Fruit fly (Drosophila melanogaster): ENCODE results near the gene CG14965.

CG14965 gene

dm6 chr3L:3192333-3192894 lies at the start of gene CG14965:
Gene CG14965, minus strand, starts transcription at chr3L:3192491.
- TF ChIP-seq CG8478 (optimal IDR thresholded peaks at IDR 0.05) (no peak), CTCF (optimal IDR thresholded peaks at IDR 0.05) (no peak)

dm6 chr3L:3241368-3241640 lies 49.0 kb upstream of the CG14965 start:
- TF ChIP-seq CG8478 (optimal IDR thresholded peaks at IDR 0.05) (no peak), CTCF (optimal IDR thresholded peaks at IDR 0.05) (no peak)

- TF ChIP-seq CG8478 (optimal IDR thresholded peaks at IDR 0.05) (no peak), CTCF (optimal IDR thresholded peaks at IDR 0.05) (no peak)
Observed at dm6 chr3L:3240597-3241367, 48.5 kb upstream of the CG14965 start.

DNA sequence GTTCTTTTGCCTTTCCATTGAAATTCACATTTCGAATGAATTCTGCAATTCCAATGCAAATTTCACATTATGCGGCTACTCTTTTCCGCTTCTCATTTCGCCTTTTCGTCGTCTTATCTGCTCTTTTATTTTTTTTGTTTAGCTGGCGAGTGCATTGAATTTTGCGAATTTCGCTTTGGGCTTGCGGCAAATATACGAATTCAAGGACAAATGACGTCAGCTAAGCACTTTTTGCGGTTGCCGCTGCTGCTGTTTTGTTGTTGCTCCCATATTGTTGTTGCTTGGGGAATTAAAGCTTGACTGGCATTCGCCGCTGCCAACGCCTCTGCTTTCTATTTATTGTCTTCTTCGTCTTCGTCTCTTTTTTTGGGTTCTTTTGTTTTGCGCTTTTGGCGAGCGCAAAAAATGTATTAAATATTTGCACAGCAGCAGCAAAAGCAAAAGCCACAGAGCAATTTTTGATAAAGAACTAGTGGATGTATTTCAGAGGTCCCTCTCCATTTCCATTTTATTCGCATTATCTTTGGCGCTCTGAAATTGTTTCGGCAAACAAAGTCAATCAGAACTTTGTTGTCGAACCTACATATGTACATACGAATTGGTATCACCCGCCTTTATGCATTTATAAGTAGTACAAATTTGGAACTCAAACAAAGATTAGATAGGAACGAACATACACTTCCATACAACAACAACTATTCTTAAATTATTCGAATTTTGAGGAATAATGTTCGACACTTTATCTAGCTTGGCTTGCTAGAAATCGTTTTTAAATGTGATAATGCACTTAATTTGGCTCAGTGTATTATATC lies 47.7 kb upstream of the CG14965 start:
- no peak for TF ChIP-seq CTCF (optimal IDR thresholded peaks at IDR 0.05)
- TF ChIP-seq CG8478 (optimal IDR thresholded peaks at IDR 0.05): no peak

- TF ChIP-seq CG8478 (optimal IDR thresholded peaks at IDR 0.05) (no peak), CTCF (optimal IDR thresholded peaks at IDR 0.05) (peak; percentile 40 to 65)
Observed at dm6 chr3L:3239033-3239752, 46.9 kb upstream of the CG14965 start, which contains the start of gene CG17746. Gene CG17746, minus strand, starts transcription at chr3L:3239578.

DNA sequence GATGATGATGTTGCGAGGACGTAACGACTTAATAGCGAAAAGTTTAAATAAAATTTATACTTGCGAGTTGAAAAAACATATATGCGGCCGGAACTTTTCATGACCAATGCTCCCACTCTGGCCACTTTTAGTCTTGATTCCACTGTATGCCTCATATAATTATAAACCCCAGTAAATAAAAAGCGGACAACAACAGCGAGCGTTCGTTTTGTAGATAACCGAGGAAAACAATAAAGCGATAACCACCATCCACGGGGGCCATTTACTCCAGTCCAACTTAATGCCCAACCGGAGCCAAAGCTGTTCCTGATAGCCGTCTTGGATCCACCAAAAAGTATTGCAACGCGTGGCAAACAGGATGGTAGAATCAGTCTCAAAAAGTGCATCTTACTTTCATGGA lies 44.0 kb upstream of the CG14965 start:
- TF ChIP-seq CG8478 (optimal IDR thresholded peaks at IDR 0.05): no peak
- no peak for TF ChIP-seq CTCF (optimal IDR thresholded peaks at IDR 0.05)

DNA sequence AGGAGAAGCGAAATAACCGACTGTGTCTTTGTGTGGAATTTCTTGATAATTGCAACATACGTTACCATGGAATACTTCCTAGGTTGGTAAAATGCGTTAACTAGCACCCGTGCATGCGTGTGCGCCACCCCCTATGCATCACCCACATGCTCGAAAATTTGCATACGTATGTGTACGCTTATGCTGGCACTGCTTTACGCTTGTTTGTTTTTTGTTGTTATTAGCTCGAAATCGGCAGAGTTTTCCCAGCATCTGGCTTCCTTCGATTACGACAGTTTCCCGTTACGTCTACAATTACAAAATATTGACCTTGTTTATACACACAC lies 34.1 kb upstream of the CG14965 start:
- TF ChIP-seq CG8478 (optimal IDR thresholded peaks at IDR 0.05) (no peak), CTCF (optimal IDR thresholded peaks at IDR 0.05) (no peak)

DNA sequence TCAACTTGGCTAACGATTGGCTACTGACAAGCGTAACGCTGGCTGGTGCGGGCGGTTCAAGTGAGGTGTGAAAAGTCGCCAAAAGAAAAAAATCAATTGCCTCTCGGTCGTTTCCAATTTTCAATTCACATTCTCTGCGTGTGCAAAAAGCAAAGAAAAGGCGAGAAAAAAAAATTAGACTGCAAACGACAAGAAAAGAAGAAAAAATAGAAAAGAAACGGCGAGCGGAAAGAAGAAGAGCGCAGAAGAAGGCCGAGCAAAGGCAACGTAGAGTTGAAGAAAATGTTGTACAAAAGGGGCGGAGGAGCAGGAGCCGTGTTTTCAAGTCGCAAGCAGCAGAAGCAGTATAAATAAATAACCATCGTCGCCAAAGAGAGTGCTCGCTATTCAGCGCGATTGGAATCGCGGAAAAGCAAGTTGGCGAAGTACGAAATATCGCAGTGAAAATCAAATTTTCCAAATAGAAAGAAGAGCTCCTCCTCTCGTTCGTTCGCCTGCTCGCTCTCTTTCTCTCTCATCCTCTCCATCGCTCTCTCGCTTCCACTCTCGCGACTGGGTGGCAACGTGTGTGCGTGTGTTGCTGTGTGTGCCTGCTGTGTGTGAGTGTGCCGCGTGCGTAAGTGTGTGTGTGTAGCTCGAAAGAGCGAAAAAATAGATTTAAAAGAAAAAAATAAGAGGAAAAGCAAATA lies 33.6 kb upstream of the CG14965 start:
- TF ChIP-seq CTCF (optimal IDR thresholded peaks at IDR 0.05): no peak

DNA sequence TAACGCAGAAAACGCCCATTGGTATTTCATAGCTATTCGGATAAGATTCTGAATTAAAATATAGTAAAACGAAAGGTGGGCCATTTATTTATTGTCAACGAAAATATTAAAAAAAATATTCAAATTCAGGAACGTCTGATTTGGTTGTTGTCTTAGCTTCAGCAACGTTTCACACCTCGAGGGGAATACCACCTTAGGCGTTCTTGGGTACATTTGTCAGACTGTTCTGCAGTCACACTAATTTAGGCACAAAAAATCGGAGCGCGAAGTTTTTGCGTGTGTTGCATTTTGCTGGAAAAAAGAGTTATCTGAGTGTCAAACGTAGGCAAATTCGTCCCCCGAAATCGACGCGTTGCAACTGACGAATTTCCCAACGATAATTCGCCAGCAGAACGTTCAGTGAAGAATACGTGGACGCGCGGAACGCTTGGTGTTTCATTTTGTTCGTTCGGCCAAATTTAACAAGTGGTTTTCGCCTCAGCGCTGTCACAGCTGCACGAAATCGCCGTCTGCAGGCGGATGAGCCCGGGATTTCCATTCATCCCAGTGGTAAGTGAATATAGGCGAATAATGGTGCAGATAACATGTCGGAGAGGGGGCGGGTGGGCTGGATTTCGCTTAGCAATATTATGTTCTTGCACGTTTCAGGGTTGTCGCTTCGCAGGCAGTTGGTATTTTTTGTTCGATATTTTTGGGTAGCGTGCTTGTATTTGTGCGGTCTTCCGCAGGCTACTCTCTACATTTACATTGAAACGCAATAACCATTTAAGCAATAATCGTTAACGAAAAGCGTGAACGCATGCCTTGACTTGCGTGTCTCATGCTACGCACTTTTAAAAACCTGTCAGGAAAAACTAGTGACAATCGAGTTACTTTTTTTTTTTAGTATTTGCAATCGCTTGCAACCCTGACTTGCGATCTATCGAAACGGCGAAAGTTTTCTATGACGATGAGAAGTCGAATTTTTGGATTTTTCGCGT lies 32.7 kb upstream of the CG14965 start, which contains the start of gene Larp4B:
Larp4B (plus strand) TSS at position 99 of the 980 bp plus-strand sequence.
- TF ChIP-seq CTCF (optimal IDR thresholded peaks at IDR 0.05) (peak in 1 of 2 experiments; percentile 61), CG8478 (optimal IDR thresholded peaks at IDR 0.05) (no peak)

dm6 chr3L:3223390-3223914 lies 31.2 kb upstream of the CG14965 start:
- TF ChIP-seq CG8478 (optimal IDR thresholded peaks at IDR 0.05): no peak
- no peak for TF ChIP-seq CTCF (optimal IDR thresholded peaks at IDR 0.05)

DNA sequence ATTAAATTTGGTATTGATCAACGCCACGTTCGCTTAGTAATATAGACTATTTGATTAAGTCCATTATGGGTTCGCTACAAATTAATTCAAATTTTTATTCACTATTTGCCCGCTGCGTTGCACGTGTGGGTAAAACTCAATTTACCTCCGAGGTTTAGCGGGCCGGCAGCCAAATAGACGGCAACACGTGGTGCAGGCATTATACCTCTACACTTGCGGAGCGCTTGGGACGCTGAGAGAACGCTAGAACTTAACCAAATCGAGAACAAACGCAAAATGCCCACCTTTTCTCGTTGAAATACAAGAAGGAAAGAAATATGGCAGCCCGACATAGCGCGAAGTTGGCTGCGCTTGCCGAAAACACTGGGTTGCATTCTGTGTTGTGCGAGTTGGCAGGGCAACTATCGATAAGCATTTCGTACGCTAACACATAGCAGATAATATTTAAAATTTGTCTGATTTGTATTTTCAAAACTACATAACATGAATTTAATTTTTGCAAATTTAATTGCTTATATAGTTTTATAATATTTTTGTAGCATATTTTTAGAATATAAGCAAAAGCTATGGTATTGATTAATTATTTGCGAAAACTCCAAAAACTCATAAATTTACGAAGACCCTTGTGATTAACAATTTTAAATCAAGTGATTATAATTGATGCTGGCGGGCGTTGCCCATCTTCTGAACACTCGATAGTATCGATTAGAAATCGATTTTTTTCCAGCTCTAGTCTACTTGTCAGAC lies 30.5 kb upstream of the CG14965 start, which contains the start of the genes RpL28 and eIF1:
RpL28 (minus strand) TSS at position 318 of the 747 bp plus-strand sequence.
eIF1 (plus strand) TSS at position 699 of the 747 bp plus-strand sequence.
- TF ChIP-seq CTCF (optimal IDR thresholded peaks at IDR 0.05): no peak
- TF ChIP-seq CG8478 (optimal IDR thresholded peaks at IDR 0.05): no peak

dm6 chr3L:3218859-3219258 lies 26.6 kb upstream of the CG14965 start, which contains the start of the genes hob and nSMase:
Gene hob, minus strand, starts transcription at chr3L:3218920.
Gene nSMase, plus strand, starts transcription at chr3L:3219156.
- no peak for TF ChIP-seq CTCF (optimal IDR thresholded peaks at IDR 0.05)
- no peak for TF ChIP-seq CG8478 (optimal IDR thresholded peaks at IDR 0.05)
